Fruit fly (Drosophila melanogaster): ENCODE data around the gene CG43774.

DNA sequence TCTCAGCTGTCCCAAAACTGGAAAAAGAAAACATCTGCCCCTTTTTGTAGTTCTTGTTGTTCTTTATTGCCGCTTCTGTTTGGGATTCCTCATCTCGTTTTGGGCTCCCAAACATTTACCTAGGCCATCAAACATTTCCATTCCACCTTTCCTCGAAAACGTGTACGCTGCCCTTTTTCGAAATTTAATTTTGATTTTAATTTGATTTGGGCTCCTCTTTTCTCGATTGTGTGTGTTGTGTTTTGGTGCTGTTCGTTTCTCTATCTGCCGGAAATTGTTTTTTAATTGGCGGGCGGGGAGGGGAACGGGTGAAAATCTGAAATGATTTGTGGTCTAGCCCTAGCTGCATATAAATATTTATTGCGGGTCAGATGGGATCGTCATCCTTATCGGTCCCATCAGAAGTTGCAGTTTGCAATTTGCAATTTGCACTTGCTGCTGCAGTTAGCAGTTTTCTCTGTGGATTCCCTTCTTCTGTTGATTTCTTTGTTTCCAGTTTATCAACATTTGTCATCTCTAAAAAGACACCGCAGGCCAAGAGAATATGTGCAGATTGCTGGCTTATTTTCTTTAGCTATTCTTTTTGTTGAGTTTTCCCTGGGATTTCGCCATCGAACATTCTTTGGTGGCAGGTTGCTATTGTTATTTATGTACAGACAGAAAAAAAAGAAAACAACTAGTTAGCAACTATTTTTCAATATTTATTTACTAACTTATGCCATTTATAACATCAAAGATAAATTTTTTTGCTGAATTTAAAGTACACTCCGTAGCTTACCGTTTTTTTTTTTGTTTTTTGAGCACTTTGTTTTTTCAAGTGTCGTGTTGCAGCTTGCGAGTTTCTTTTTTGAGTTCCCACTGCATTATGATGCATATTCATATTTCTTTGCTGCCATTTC, 46.7 kb downstream of the CG43774 start:
- no peak for TF ChIP-seq psq (optimal IDR thresholded peaks at IDR 0.05)
- no peak for TF ChIP-seq Dll (optimal IDR thresholded peaks at IDR 0.05)
- no peak for TF ChIP-seq pan (optimal IDR thresholded peaks at IDR 0.05)
- no peak for TF ChIP-seq EcR (GFP tag; optimal IDR thresholded peaks at IDR 0.05)
- TF ChIP-seq CG8478 (optimal IDR thresholded peaks at IDR 0.05), result no peak

Data from whole organism.